Fruit fly (Drosophila melanogaster) whole organism, prepupa: Measurements from ENCODE around the gene esg.

Experiments
- Blimp-1 ChIP-seq: fragments of 200-800 bp; sonication (Bioruptor generic); optimal IDR thresholded peaks from 3 replicates; lab custom pipeline; 2017; ENCODE audit warnings: missing biosample characterization, missing genetic modification characterization, mild to moderate bottlenecking, moderate library complexity, missing genetic modification reagents
- CG10631 ChIP-seq: fragments of 200-800 bp; sonication (Bioruptor generic); optimal IDR thresholded peaks from 2 replicates; lab custom pipeline; 2016; ENCODE audit warnings: missing biosample characterization, missing genetic modification characterization
- CG10669 ChIP-seq: fragments of 200-800 bp; sonication (Bioruptor generic); optimal IDR thresholded peaks from 3 replicates; lab custom pipeline; 2018; ENCODE audit warnings: missing biosample characterization, mild to moderate bottlenecking, missing genetic modification characterization, moderate library complexity
- CG11294 ChIP-seq: fragments of 200-800 bp; sonication (Bioruptor generic); IDR thresholded peaks from 2 replicates; pipeline ENCODE4 v1.3.6; 2022; ENCODE audit warnings: missing biosample characterization, missing genetic modification characterization
- CG11762 ChIP-seq: fragments of 200-800 bp; sonication (Bioruptor generic); optimal IDR thresholded peaks from 3 replicates; lab custom pipeline; 2016; ENCODE audit warnings: missing biosample characterization, missing genetic modification characterization; ENCODE audit not compliant: insufficient read depth
- CG11902 ChIP-seq: fragments of 200-800 bp; sonication (Bioruptor generic); optimal IDR thresholded peaks from 3 replicates; lab custom pipeline; 2016; ENCODE audit warnings: missing biosample characterization, missing genetic modification characterization
- CG15336 ChIP-seq: fragments of 200-800 bp; sonication (Bioruptor generic); IDR thresholded peaks from 2 replicates; pipeline ENCODE4 v1.3.6; 2022; ENCODE audit warnings: missing biosample characterization, missing genetic modification characterization
- CG1621 ChIP-seq: fragments of 200-800 bp; sonication (Bioruptor generic); optimal IDR thresholded peaks from 3 replicates; lab custom pipeline; 2018; ENCODE audit warnings: missing biosample characterization, mild to moderate bottlenecking, missing genetic modification characterization
- CG16779 ChIP-seq: fragments of 200-800 bp; sonication (Bioruptor generic); optimal IDR thresholded peaks from 3 replicates; lab custom pipeline; 2017; ENCODE audit warnings: missing biosample characterization, mild to moderate bottlenecking, missing genetic modification characterization
- CG3032 ChIP-seq: fragments of 200-800 bp; optimal IDR thresholded peaks from 2 replicates; lab custom pipeline; 2019; ENCODE audit warnings: missing biosample characterization, mild to moderate bottlenecking, missing genetic modification characterization, moderate library complexity
- CG31627 ChIP-seq: fragments of 200-800 bp; sonication (Bioruptor generic); optimal IDR thresholded peaks from 3 replicates; lab custom pipeline; 2016; ENCODE audit warnings: missing biosample characterization, missing genetic modification characterization
- CG32006 ChIP-seq: fragments of 200-800 bp; sonication (Bioruptor generic); optimal IDR thresholded peaks from 3 replicates; lab custom pipeline; 2017; ENCODE audit warnings: missing biosample characterization, mild to moderate bottlenecking, missing genetic modification characterization
- CG3919 ChIP-seq: fragments of 200-800 bp; sonication (Bioruptor generic); optimal IDR thresholded peaks from 3 replicates; lab custom pipeline; 2016; ENCODE audit warnings: missing biosample characterization, missing genetic modification characterization
- CG6163 ChIP-seq: fragments of 200-800 bp; sonication (Bioruptor generic); IDR thresholded peaks from 3 replicates; pipeline ENCODE4 v1.3.6; 2022; ENCODE audit warnings: missing biosample characterization, missing genetic modification characterization
- CG6276 ChIP-seq: fragments of 200-800 bp; sonication (Bioruptor generic); optimal IDR thresholded peaks from 2 replicates; lab custom pipeline; 2017; ENCODE audit warnings: missing biosample characterization, mild to moderate bottlenecking, missing genetic modification characterization
- CG6792 ChIP-seq: fragments of 200-800 bp; sonication (Bioruptor generic); optimal IDR thresholded peaks from 3 replicates; lab custom pipeline; 2016; ENCODE audit warnings: missing biosample characterization, missing genetic modification characterization
- CG6808 ChIP-seq: fragments of 200-800 bp; sonication (Bioruptor generic); optimal IDR thresholded peaks from 3 replicates; lab custom pipeline; 2017; ENCODE audit warnings: missing biosample characterization, missing genetic modification characterization, mild to moderate bottlenecking, moderate library complexity, missing genetic modification reagents
- CG6854 ChIP-seq: fragments of 200-800 bp; sonication (Bioruptor generic); optimal IDR thresholded peaks from 2 replicates; lab custom pipeline; 2017; ENCODE audit warnings: missing biosample characterization, mild to moderate bottlenecking, missing genetic modification characterization
- CG7368 ChIP-seq: fragments of 200-800 bp; sonication (Bioruptor generic); optimal IDR thresholded peaks from 3 replicates; lab custom pipeline; 2016; ENCODE audit warnings: missing biosample characterization, missing genetic modification characterization
- CG8119 ChIP-seq: fragments of 200-800 bp; sonication (Bioruptor generic); IDR thresholded peaks from 3 replicates; pipeline ENCODE4 v1.3.6; 2022; ENCODE audit warnings: missing biosample characterization, missing genetic modification characterization
- CG8319 ChIP-seq: fragments of 200-800 bp; sonication (Bioruptor generic); optimal IDR thresholded peaks from 3 replicates; lab custom pipeline; 2016; ENCODE audit warnings: missing biosample characterization, missing genetic modification characterization
- Eip75B ChIP-seq: fragments of 200-800 bp; sonication (Bioruptor generic); optimal IDR thresholded peaks from 3 replicates; lab custom pipeline; 2016; ENCODE audit warnings: missing biosample characterization, missing genetic modification characterization
- Eip78C ChIP-seq: fragments of 200-800 bp; sonication (Bioruptor generic); peaks from one replicate; lab custom pipeline; 2016; ENCODE audit warnings: missing biosample characterization, missing genetic modification characterization
- Eip93F ChIP-seq: fragments of 200-800 bp; sonication (Bioruptor generic); optimal IDR thresholded peaks from 2 replicates; lab custom pipeline; 2016; ENCODE audit warnings: missing biosample characterization, mild to moderate bottlenecking, missing genetic modification characterization
- Ets21C ChIP-seq: fragments of 200-800 bp; sonication (Bioruptor generic); optimal IDR thresholded peaks from 3 replicates; lab custom pipeline; 2016; ENCODE audit warnings: missing biosample characterization, missing genetic modification characterization
- Hr38 ChIP-seq: sonication (Bioruptor generic); optimal IDR thresholded peaks from 2 replicates; lab custom pipeline; 2016; ENCODE audit warnings: missing biosample characterization, missing genetic modification characterization
- Hr39 ChIP-seq: fragments of 200-800 bp; sonication (Bioruptor generic); optimal IDR thresholded peaks from 2 replicates; lab custom pipeline; 2016; ENCODE audit warnings: missing biosample characterization, missing genetic modification characterization
- Lpt ChIP-seq: fragments of 200-800 bp; sonication (Bioruptor generic); optimal IDR thresholded peaks from 3 replicates; lab custom pipeline; 2016; ENCODE audit warnings: missing biosample characterization, missing genetic modification characterization
- Met ChIP-seq: fragments of 200-800 bp; sonication (Bioruptor generic); optimal IDR thresholded peaks from 3 replicates; lab custom pipeline; 2016; ENCODE audit warnings: missing biosample characterization, missing genetic modification characterization
- OdsH ChIP-seq: fragments of 200-800 bp; sonication (Bioruptor generic); optimal IDR thresholded peaks from 3 replicates; lab custom pipeline; 2016; ENCODE audit warnings: missing biosample characterization, missing genetic modification characterization
- Sox102F ChIP-seq: fragments of 200-800 bp; sonication (Bioruptor generic); optimal IDR thresholded peaks from 2 replicates; lab custom pipeline; 2016; ENCODE audit warnings: missing biosample characterization, mild to moderate bottlenecking, missing genetic modification characterization
- Sox14 ChIP-seq: fragments of 200-800 bp; sonication (Bioruptor generic); optimal IDR thresholded peaks from 3 replicates; lab custom pipeline; 2016; ENCODE audit warnings: missing biosample characterization, missing genetic modification characterization
- Sox15 ChIP-seq: fragments of 200-800 bp; sonication (Bioruptor generic); optimal IDR thresholded peaks from 3 replicates; lab custom pipeline; 2016; ENCODE audit warnings: missing biosample characterization, missing genetic modification characterization
- achi ChIP-seq: fragments of 200-800 bp; sonication (Bioruptor generic); optimal IDR thresholded peaks from 3 replicates; lab custom pipeline; 2016; ENCODE audit warnings: missing biosample characterization, missing genetic modification characterization
- acj6 ChIP-seq: fragments of 200-800 bp; sonication (Bioruptor generic); optimal IDR thresholded peaks from 3 replicates; lab custom pipeline; 2016; ENCODE audit warnings: missing biosample characterization, missing genetic modification characterization
- cyc ChIP-seq: fragments of 200-800 bp; sonication (Bioruptor generic); optimal IDR thresholded peaks from 3 replicates; lab custom pipeline; 2016; ENCODE audit warnings: missing biosample characterization, missing genetic modification characterization
- dac ChIP-seq: fragments of 200-800 bp; sonication (Bioruptor generic); optimal IDR thresholded peaks from 2 replicates; lab custom pipeline; 2017; ENCODE audit warnings: missing biosample characterization, mild to moderate bottlenecking, missing genetic modification characterization
- dsx ChIP-seq: fragments of 200-800 bp; optimal IDR thresholded peaks from 3 replicates; lab custom pipeline; 2019; ENCODE audit warnings: missing biosample characterization, mild to moderate bottlenecking, missing genetic modification characterization, moderate library complexity; ENCODE audit not compliant: poor library complexity, severe bottlenecking
- eg ChIP-seq: fragments of 200-800 bp; sonication (Bioruptor generic); IDR thresholded peaks from 3 replicates; pipeline ENCODE4 v1.3.6; 2022; ENCODE audit warnings: missing biosample characterization, missing genetic modification characterization
- esn ChIP-seq: fragments of 200-800 bp; sonication (Bioruptor generic); optimal IDR thresholded peaks from 2 replicates; lab custom pipeline; 2016; ENCODE audit warnings: missing biosample characterization, mild to moderate bottlenecking, missing genetic modification characterization, moderate library complexity
- fd59A ChIP-seq: fragments of 200-800 bp; sonication (Bioruptor generic); optimal IDR thresholded peaks from 2 replicates; lab custom pipeline; 2017; ENCODE audit warnings: missing biosample characterization, mild to moderate bottlenecking, missing genetic modification characterization, missing genetic modification reagents
- fkh ChIP-seq: fragments of 200-800 bp; sonication (Bioruptor generic); optimal IDR thresholded peaks from 3 replicates; lab custom pipeline; 2017; ENCODE audit warnings: missing biosample characterization, mild to moderate bottlenecking, missing genetic modification characterization, moderate library complexity
- net ChIP-seq: fragments of 200-800 bp; sonication (Bioruptor generic); optimal IDR thresholded peaks from 3 replicates; lab custom pipeline; 2016; ENCODE audit warnings: missing biosample characterization, missing genetic modification characterization
- pdm3 ChIP-seq: fragments of 200-800 bp; sonication (Bioruptor generic); optimal IDR thresholded peaks from 3 replicates; lab custom pipeline; 2016; ENCODE audit warnings: missing biosample characterization, missing genetic modification characterization
- salr ChIP-seq, 2 experiments: fragments of 200-800 bp; sonication (Bioruptor generic); optimal IDR thresholded peaks; 3 replicates each; lab custom pipeline; 2016 to 2018; ENCODE audit warnings: missing biosample characterization in 2 of 2, missing genetic modification characterization in 2 of 2, mild to moderate bottlenecking in 1 of 2
- spab ChIP-seq: fragments of 200-800 bp; sonication (Bioruptor generic); optimal IDR thresholded peaks from 2 replicates; lab custom pipeline; 2017; ENCODE audit warnings: missing biosample characterization, mild to moderate bottlenecking, missing genetic modification characterization, missing genetic modification reagents
- ss ChIP-seq, 2 experiments: fragments of 200-800 bp; sonication (Bioruptor generic); optimal IDR thresholded peaks; 2 replicates in 1 of 2; 3 replicates in 1 of 2; lab custom pipeline; 2017 to 2018; ENCODE audit warnings: mild to moderate bottlenecking in 2 of 2, missing biosample characterization in 2 of 2, missing genetic modification characterization in 2 of 2, moderate library complexity in 1 of 2
- svp ChIP-seq: fragments of 200-800 bp; sonication (Bioruptor generic); peaks from one replicate; lab custom pipeline; 2016; ENCODE audit warnings: missing biosample characterization, missing genetic modification characterization
- topi ChIP-seq: fragments of 200-800 bp; sonication (Bioruptor generic); optimal IDR thresholded peaks from 3 replicates; lab custom pipeline; 2016; ENCODE audit warnings: missing biosample characterization, missing genetic modification characterization

Gene esg

DNA sequence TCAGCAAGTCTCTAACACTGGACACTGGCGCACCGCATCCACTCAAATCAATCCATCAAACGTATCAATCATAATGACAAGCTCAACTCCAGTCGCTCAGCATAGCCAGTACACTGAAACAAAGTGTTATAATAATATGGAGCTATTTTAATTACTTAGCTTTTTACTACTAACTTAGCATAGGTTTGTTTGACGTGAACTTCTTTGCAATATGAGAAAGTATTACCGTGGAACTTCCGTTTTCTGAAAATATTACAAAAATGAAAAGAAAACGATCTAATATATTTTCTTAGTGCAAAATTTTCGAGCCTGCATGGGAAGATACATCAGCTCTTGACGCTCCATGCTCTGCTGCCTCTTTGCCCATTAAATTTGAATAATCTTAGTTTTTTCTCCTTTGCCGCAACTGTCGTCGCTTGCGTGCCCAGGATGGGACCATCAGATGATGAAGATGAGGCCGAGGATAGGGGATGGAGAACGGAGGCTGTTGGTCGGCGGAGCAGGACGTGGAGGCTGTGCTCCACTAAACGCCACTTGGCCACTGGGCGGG, 49.4 kb downstream of the esg start (continued):
- TF ChIP-seq net (GFP tag; lab: Kevin White, UChicago) (no peak), CG10669 (no peak), Ets21C (GFP tag; lab: Kevin White, UChicago) (no peak), CG1621 (no peak), CG15336 (GFP tag; lab: Robert Waterston, UW) (peak; percentile 71), Sox102F (GFP tag; lab: Kevin White, UChicago) (no peak), fd59A (GFP tag; lab: Kevin White, UChicago) (no peak), Eip78C (peak; percentile 43)

DNA sequence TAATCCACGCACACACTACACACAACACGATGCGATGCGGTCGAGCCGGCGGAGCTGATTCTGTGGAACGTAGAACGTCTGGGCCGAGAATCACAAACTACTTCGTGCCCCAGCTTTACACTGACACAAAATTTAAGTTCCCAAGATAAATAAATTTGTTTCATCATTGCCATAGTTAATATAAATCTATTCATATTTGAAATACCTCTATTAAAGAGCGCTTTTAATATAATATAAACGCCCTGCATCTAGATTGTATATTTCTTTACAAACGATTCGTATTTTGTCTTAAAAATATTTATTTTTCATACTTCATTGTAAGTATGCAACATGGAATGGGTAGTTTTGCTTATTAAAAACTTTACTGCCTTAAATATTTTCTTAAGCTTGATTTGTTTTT, 51.7 kb downstream of the esg start:
- TF ChIP-seq net (GFP tag; lab: Kevin White, UChicago) (peak; percentile 30), Met (GFP tag; lab: Kevin White, UChicago) (peak; percentile 37), Sox15 (GFP tag; lab: Kevin White, UChicago) (no peak), CG11902 (GFP tag; lab: Kevin White, UChicago) (peak; percentile 15), fkh (GFP tag; lab: Kevin White, UChicago) (no peak), CG11762 (GFP tag; lab: Kevin White, UChicago) (peak; percentile 29), Hr38 (GFP tag; lab: Kevin White, UChicago) (no peak), eg (no peak), CG7368 (GFP tag; lab: Kevin White, UChicago) (no peak), Sox14 (GFP tag; lab: Kevin White, UChicago) (no peak), Lpt (GFP tag; lab: Kevin White, UChicago) (no peak), topi (GFP tag; lab: Kevin White, UChicago) (peak; percentile 38), dsx (GFP tag; lab: Kevin White, UChicago) (peak; percentile 52), CG8319 (no peak), CG10669 (peak; percentile 62), ss (GFP tag; optimal IDR thresholded peaks at IDR 0.05; lab: Kevin White, UChicago) (peak; percentile 76 to 82), Eip93F (GFP tag; lab: Kevin White, UChicago) (no peak), CG15336 (GFP tag; lab: Robert Waterston, UW) (no peak), svp (peak; percentile 69), dac (GFP tag; lab: Kevin White, UChicago) (no peak), CG6854 (GFP tag; lab: Kevin White, UChicago) (no peak), cyc (peak; percentile 34), CG31627 (GFP tag; lab: Kevin White, UChicago) (peak; percentile 7), CG6792 (GFP tag; lab: Kevin White, UChicago) (peak; percentile 53), CG3032 (tag; lab: Kevin White, UChicago) (peak; percentile 88), acj6 (GFP tag; lab: Kevin White, UChicago) (peak; percentile 64), OdsH (GFP tag; lab: Kevin White, UChicago) (peak; percentile 58), fd59A (GFP tag; lab: Kevin White, UChicago) (peak; percentile 66), CG6808 (GFP tag; lab: Kevin White, UChicago) (peak; percentile 82), pdm3 (peak; percentile 33), CG6163 (GFP tag; lab: Robert Waterston, UW) (no peak), CG11294 (GFP tag; lab: Robert Waterston, UW) (no peak), Ets21C (GFP tag; lab: Kevin White, UChicago) (no peak), Eip75B (GFP tag; lab: Kevin White, UChicago) (peak; percentile 81), spab (peak; percentile 76), CG10631 (GFP tag; lab: Kevin White, UChicago) (peak; percentile 71), CG8119 (GFP tag; lab: Robert Waterston, UW) (0 out of 3 replicates have a peak, but pooled peaks have one; percentile 16), CG32006 (GFP tag; lab: Kevin White, UChicago) (peak; percentile 16), achi (GFP tag; lab: Kevin White, UChicago) (peak; percentile 54), CG3919 (GFP tag; lab: Kevin White, UChicago) (peak; percentile 60), esn (GFP tag; lab: Kevin White, UChicago) (peak; percentile 76), Blimp-1 (GFP tag; lab: Kevin White, UChicago) (peak; percentile 22), CG16779 (tag; lab: Kevin White, UChicago) (no peak), Hr39 (no peak), CG6276 (no peak), salr (GFP tag; optimal IDR thresholded peaks at IDR 0.05; lab: Kevin White, UChicago) (peak in 1 of 2 experiments; percentile 59)
